Worm (Caenorhabditis elegans) whole organism, L4/young adult: ENCODE measurements around the gene C17A2.2.

ENCODE experiments used
- dao-5 ChIP-seq: sonication (generic microtip); optimal IDR thresholded peaks from 2 replicates; lab custom pipeline; 2016; ENCODE audit warnings: missing genotype, missing genetic modification characterization, moderate library complexity, missing compliant biosample characterization
- him-1 ChIP-seq: sonication (generic microtip); optimal IDR thresholded peaks from 2 replicates; lab custom pipeline; 2016; ENCODE audit warnings: missing genotype, missing genetic modification reagents, missing genetic modification characterization, missing compliant biosample characterization

- TF ChIP-seq him-1 (tag; lab: Kevin White, UChicago) (no peak), dao-5 (no peak)
Observed at ce11 chrII:3805518-3805917, 40.6 kb upstream of the C17A2.2 start.
